Worm (Caenorhabditis elegans): ENCODE data around the gene acs-3.

DNA sequence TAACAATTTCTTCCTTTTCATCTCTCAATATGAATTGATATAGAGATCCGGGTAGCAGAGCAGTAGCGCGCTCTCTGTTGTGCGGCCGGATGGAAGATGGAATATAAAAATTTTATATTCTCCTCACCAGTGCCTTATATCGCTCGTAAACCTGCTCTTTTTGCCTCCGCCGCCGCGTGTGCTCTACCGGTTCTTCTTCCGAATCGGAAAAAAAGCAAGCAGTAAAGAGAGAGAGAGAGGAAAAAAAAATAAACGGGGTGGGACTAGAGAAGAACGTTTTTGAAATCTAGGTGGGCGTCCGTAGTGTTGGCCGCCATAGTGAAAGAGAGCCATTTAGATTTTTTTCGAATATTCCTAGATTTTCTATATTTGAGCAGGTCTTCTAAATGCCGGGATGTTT, 31.4 kb upstream of the acs-3 start, which contains the start of gene glb-25:
- TF ChIP-seq ztf-28 (GFP tag; IDR thresholded peaks at IDR 0.05) (no peak), unc-130 (GFP tag; optimal IDR thresholded peaks at IDR 0.05) (no peak), lir-1 (GFP tag; conservative IDR thresholded peaks at IDR 0.05) (no peak), ccch-3 (GFP tag; optimal IDR thresholded peaks at IDR 0.05) (no peak), F55B11.4 (tag; optimal IDR thresholded peaks at IDR 0.05; ENCODE audit: borderline replicate concordance, insufficient read depth) (no peak), athp-1 (tag; optimal IDR thresholded peaks at IDR 0.05) (no peak), nhr-120 (GFP tag; IDR thresholded peaks at IDR 0.05) (no peak), Y95B8A.8 (GFP tag; IDR thresholded peaks at IDR 0.05) (no peak), ztf-25 (GFP tag; IDR thresholded peaks at IDR 0.05) (no peak), nhr-80 (tag; optimal IDR thresholded peaks at IDR 0.05) (no peak), B0019.2 (GFP tag; conservative IDR thresholded peaks at IDR 0.05) (no peak)
